Worm (Caenorhabditis elegans): ENCODE data around the gene pcm-1.

Gene pcm-1

ce11 chrV:5961516-5961915, 2.2 kb downstream of the pcm-1 start, which contains the start of gene mcp-1:
TSS of gene mcp-1 (plus strand) at chrV:5961807.
- TF ChIP-seq ztf-6 (GFP tag; IDR thresholded peaks at IDR 0.05): no peak
- TF ChIP-seq cebp-2 (GFP tag; IDR thresholded peaks at IDR 0.05): 0 out of 2 replicates have a peak, but pooled peaks have one; percentile 16

DNA sequence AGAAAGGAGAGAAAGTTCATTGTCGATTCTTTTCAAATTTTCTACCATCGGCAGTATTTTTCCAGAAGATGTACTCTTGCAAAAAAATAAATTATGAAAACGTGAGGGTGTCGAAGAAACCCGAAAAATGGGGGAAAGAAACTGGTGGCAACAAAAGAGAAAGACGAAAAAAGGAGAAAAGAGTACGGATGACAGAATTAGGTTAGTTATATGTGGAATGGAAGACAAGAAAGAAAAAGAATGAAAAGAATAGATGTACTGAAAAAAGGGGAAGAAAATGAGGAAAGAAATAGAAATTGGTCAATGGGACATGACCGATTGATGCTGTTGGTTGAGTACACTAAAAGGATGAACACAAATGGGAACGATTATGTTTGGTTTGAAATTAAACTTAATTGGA, 8.1 kb downstream of the pcm-1 start:
- TF ChIP-seq C17E4.6 (GFP tag; IDR thresholded peaks at IDR 0.05) (no peak), dpff-1 (tag; optimal IDR thresholded peaks at IDR 0.05) (no peak), ceh-27 (GFP tag; optimal IDR thresholded peaks at IDR 0.05) (no peak), nfyb-1 (GFP tag; IDR thresholded peaks at IDR 0.05) (no peak), die-1 (tag; optimal IDR thresholded peaks at IDR 0.05) (no peak)

ce11 chrV:5954747-5955146, 8.9 kb downstream of the pcm-1 start, which contains the start of gene M03F8.6:
TSS of gene M03F8.6 (minus strand) at chrV:5954847.
- TF ChIP-seq lsy-27 (tag; optimal IDR thresholded peaks at IDR 0.05; ENCODE audit: borderline replicate concordance, insufficient read depth) (no peak), nhr-120 (GFP tag; IDR thresholded peaks at IDR 0.05) (no peak), attf-6 (GFP tag; IDR thresholded peaks at IDR 0.05) (no peak), K12H6.12 (tag; optimal IDR thresholded peaks at IDR 0.05) (no peak), B0336.3 (GFP tag; IDR thresholded peaks at IDR 0.05) (no peak), F49E8.2 (tag; optimal IDR thresholded peaks at IDR 0.05; ENCODE audit: insufficient read depth) (no peak), bed-1 (GFP tag; IDR thresholded peaks at IDR 0.05) (no peak), B0019.2 (GFP tag; conservative IDR thresholded peaks at IDR 0.05) (no peak), dpff-1 (tag; optimal IDR thresholded peaks at IDR 0.05) (no peak), ceh-40 (GFP tag; IDR thresholded peaks at IDR 0.05) (no peak), madf-10 (tag; optimal IDR thresholded peaks at IDR 0.05) (no peak), ceh-91 (GFP tag; IDR thresholded peaks at IDR 0.05) (no peak), nfyb-1 (GFP tag; IDR thresholded peaks at IDR 0.05) (no peak), F57C9.4 (tag; optimal IDR thresholded peaks at IDR 0.05) (no peak), aptf-2 (GFP tag; conservative IDR thresholded peaks at IDR 0.05) (no peak), T07F8.4 (tag; optimal IDR thresholded peaks at IDR 0.05) (no peak), Y79H2A.3 (GFP tag; conservative IDR thresholded peaks at IDR 0.05) (no peak), nhr-27 (tag; optimal IDR thresholded peaks at IDR 0.05) (no peak)

DNA sequence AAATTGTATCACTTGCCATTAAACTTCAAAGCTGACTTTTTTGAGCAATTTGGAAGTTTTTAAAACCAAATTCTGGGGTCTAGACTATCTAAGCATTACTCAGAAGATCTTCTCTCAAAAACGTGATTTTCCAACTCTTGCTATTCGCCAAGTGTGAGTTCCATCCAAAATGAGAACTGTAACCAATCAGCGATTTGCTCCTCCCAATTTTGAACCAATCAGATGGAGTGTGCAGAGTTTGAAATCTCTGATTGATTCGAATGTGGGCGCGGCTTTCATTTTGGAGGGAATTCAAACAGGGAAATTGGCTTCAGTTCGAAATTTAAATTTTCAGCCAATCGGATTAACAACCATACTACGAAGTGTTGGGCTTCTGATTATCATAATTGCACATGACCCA, 10.6 kb downstream of the pcm-1 start:
- TF ChIP-seq F57A8.1 (GFP tag; optimal IDR thresholded peaks at IDR 0.05): no peak
- no peak for TF ChIP-seq egl-18 (GFP tag; IDR thresholded peaks at IDR 0.05)
- TF ChIP-seq aptf-3 (GFP tag; IDR thresholded peaks at IDR 0.05): no peak
- TF ChIP-seq nhr-80 (tag; optimal IDR thresholded peaks at IDR 0.05): no peak
- TF ChIP-seq ztf-28 (GFP tag; IDR thresholded peaks at IDR 0.05): no peak
- no peak for TF ChIP-seq aptf-2 (GFP tag; conservative IDR thresholded peaks at IDR 0.05)
- no peak for TF ChIP-seq pha-4 (tag; optimal IDR thresholded peaks at IDR 0.05)

DNA sequence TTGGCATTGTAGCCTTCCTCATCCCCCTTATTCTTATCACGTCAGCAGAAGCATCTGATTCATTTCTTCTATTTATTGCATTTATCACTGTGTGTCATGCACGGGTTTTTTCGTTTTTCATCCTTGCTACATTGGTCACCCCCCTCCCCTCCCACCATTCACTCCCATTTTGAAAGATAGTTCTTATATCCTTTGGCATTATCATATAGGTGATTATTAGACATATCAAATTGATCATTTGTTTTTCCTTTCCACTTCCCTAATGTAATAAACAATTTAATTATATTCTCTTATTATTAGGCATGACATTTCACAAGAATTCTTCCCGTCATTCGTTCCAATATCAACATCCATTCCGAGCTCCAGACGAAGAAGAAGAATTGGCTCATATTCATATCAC, 12.5 kb downstream of the pcm-1 start, which contains the start of gene M03F8.1:
Gene M03F8.1 (plus strand): TSS at position 301 of the 400 bp plus-strand sequence.
- TF ChIP-seq hmg-20 (GFP tag; IDR thresholded peaks at IDR 0.05) (no peak), Y56A3A.18 (GFP tag; IDR thresholded peaks at IDR 0.05) (no peak), lin-35 (GFP tag; optimal IDR thresholded peaks at IDR 0.05) (no peak), T26A5.8 (tag; optimal IDR thresholded peaks at IDR 0.05) (no peak), xnd-1 (tag; optimal IDR thresholded peaks at IDR 0.05) (no peak), F49E8.2 (tag; optimal IDR thresholded peaks at IDR 0.05; ENCODE audit: insufficient read depth) (no peak), him-1 (tag; optimal IDR thresholded peaks at IDR 0.05) (no peak), nhr-120 (GFP tag; IDR thresholded peaks at IDR 0.05) (no peak), mes-4 (tag; optimal IDR thresholded peaks at IDR 0.05) (no peak), K12H6.12 (tag; optimal IDR thresholded peaks at IDR 0.05) (no peak), hmg-1.2 (GFP tag; IDR thresholded peaks at IDR 0.05) (no peak), let-526 (GFP tag; IDR thresholded peaks at IDR 0.05) (no peak), F52B5.7 (tag; optimal IDR thresholded peaks at IDR 0.05) (no peak)

All from whole organism, young adult.